Worm (Caenorhabditis elegans) whole organism, L2 larva: Measurements from ENCODE around the gene srbc-6.

Source experiments
- ceh-82 ChIP-seq: fragments of 150-350 bp; optimal IDR thresholded peaks from 2 replicates; lab custom pipeline; 2014; ENCODE audit warnings: missing biosample characterization, missing genetic modification characterization
- crh-2 ChIP-seq: sonication (generic microtip); optimal IDR thresholded peaks from 2 replicates; lab custom pipeline; 2017; ENCODE audit warnings: missing biosample characterization, missing genetic modification characterization
- dmd-4 ChIP-seq: sonication (generic microtip); optimal IDR thresholded peaks from 2 replicates; lab custom pipeline; 2017; ENCODE audit warnings: missing biosample characterization, missing genetic modification characterization
- lin-11 ChIP-seq: fragments of 150-350 bp; sonication (generic microtip); optimal IDR thresholded peaks from 2 replicates; lab custom pipeline; 2014; ENCODE audit warnings: missing biosample characterization, missing genetic modification characterization, inconsistent platforms, mixed read lengths
- mab-5 ChIP-seq: fragments of 150-350 bp; optimal IDR thresholded peaks from 2 replicates; lab custom pipeline; 2014; ENCODE audit warnings: missing biosample characterization, missing genetic modification characterization
- nhr-237 ChIP-seq: fragments of 150-350 bp; optimal IDR thresholded peaks from 2 replicates; lab custom pipeline; 2014; ENCODE audit warnings: missing biosample characterization, missing genetic modification characterization
- nhr-25 ChIP-seq: fragments of 150-350 bp; sonication (generic microtip); optimal IDR thresholded peaks from 3 replicates; lab custom pipeline; 2014; ENCODE audit warnings: missing biosample characterization, missing genetic modification characterization

DNA sequence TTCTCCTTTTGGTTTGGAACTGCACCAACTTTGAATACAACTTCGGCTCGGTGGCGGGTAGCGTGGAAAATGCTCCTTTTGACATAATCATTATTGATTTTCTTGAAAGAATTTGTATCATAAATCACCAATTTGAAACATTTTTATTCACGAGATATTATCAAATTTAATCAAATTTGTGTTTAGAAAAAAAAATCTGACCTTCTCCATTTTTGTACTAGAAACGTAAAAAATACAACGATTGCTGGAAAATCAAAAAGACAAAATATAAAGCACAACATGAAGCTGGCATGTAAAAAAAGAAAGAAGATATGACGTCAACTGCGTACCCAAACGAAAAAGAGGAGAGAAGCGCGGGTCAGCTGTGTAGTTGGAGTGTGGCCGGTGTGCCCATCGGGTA, 30.4 kb downstream of the srbc-6 start, which contains the start of gene K08D9.4:
- TF ChIP-seq crh-2 (tag; lab: Kevin White, UChicago) (no peak), nhr-25 (no peak), nhr-237 (tag; lab: Kevin White, UChicago) (no peak), ceh-82 (tag; lab: Kevin White, UChicago) (no peak), lin-11 (no peak), dmd-4 (tag; lab: Kevin White, UChicago) (no peak), mab-5 (tag; lab: Kevin White, UChicago) (no peak)
